Fruit fly (Drosophila melanogaster) whole organism, embryonic: Measurements from ENCODE around the gene Fie.

ENCODE experiments used
- Abd-B ChIP-seq: fragments of 200-800 bp; sonication (Bioruptor generic); optimal IDR thresholded peaks from 2 replicates; lab custom pipeline; 2018; ENCODE audit warnings: missing biosample characterization, mild to moderate bottlenecking, missing genetic modification characterization, moderate library complexity
- Ada2b ChIP-seq: fragments of 200-800 bp; sonication (Bioruptor generic); IDR thresholded peaks from 2 replicates; pipeline ENCODE4 v1.3.6; 2022; ENCODE audit warnings: missing biosample characterization, missing genetic modification characterization
- Asciz ChIP-seq: fragments of 200-800 bp; sonication (Bioruptor generic); optimal IDR thresholded peaks from 2 replicates; lab custom pipeline; 2017; ENCODE audit warnings: missing biosample characterization, mild to moderate bottlenecking, missing genetic modification characterization, missing genetic modification reagents
- Atf6 ChIP-seq: fragments of 200-800 bp; sonication (Bioruptor generic); IDR thresholded peaks from 2 replicates; pipeline ENCODE4 v1.3.6; 2022; ENCODE audit warnings: missing biosample characterization, missing genetic modification characterization
- CG10654 ChIP-seq: fragments of 200-800 bp; sonication (Bioruptor generic); optimal IDR thresholded peaks from 2 replicates; lab custom pipeline; 2016; ENCODE audit warnings: missing biosample characterization, missing genetic modification characterization
- CG11504 ChIP-seq: fragments of 200-800 bp; sonication (Bioruptor generic); optimal IDR thresholded peaks from 3 replicates; lab custom pipeline; 2019; ENCODE audit warnings: missing biosample characterization, mild to moderate bottlenecking, missing genetic modification characterization, moderate library complexity
- CG14014 ChIP-seq: fragments of 200-800 bp; sonication (Bioruptor generic); IDR thresholded peaks from 2 replicates; pipeline ENCODE4 v1.3.6; 2022; ENCODE audit warnings: missing biosample characterization, missing genetic modification characterization
- CG14860 ChIP-seq: fragments of 200-800 bp; sonication (Bioruptor generic); IDR thresholded peaks from 3 replicates; pipeline ENCODE4 v1.3.6; 2022; ENCODE audit warnings: missing biosample characterization, missing genetic modification characterization; ENCODE audit not compliant: partially characterized antibody
- CG1529 ChIP-seq: fragments of 200-800 bp; sonication (Bioruptor generic); optimal IDR thresholded peaks from 3 replicates; lab custom pipeline; 2018; ENCODE audit warnings: missing biosample characterization, missing genetic modification characterization
- CG2116 ChIP-seq: fragments of 200-800 bp; sonication (Bioruptor generic); optimal IDR thresholded peaks from 3 replicates; lab custom pipeline; 2018; ENCODE audit warnings: missing biosample characterization, mild to moderate bottlenecking, missing genetic modification characterization
- CG3726 ChIP-seq: fragments of 200-800 bp; sonication (Bioruptor generic); IDR thresholded peaks from 3 replicates; pipeline ENCODE4, ENCODE4 v1.3.6; 2022; ENCODE audit warnings: missing biosample characterization, missing genetic modification characterization
- CG4404 ChIP-seq: fragments of 200-800 bp; sonication (Bioruptor generic); IDR thresholded peaks from 2 replicates; pipeline ENCODE4 v1.3.6; 2022; ENCODE audit warnings: missing biosample characterization, missing genetic modification characterization
- CG4707 ChIP-seq: fragments of 200-800 bp; sonication (Bioruptor generic); optimal IDR thresholded peaks from 2 replicates; lab custom pipeline; 2018; ENCODE audit warnings: missing biosample characterization, mild to moderate bottlenecking, missing genetic modification characterization, moderate library complexity
- CG5180 ChIP-seq: fragments of 200-800 bp; sonication (Bioruptor generic); optimal IDR thresholded peaks from 3 replicates; lab custom pipeline; 2017; ENCODE audit warnings: missing biosample characterization, missing genetic modification characterization, mild to moderate bottlenecking, moderate library complexity, missing genetic modification reagents
- CG5245 ChIP-seq: fragments of 200-800 bp; sonication (Bioruptor generic); optimal IDR thresholded peaks from 3 replicates; lab custom pipeline; 2016; ENCODE audit warnings: missing biosample characterization, missing genetic modification characterization
- CG6254 ChIP-seq: fragments of 200-800 bp; sonication (Bioruptor generic); optimal IDR thresholded peaks from 3 replicates; lab custom pipeline; 2017; ENCODE audit warnings: mild to moderate bottlenecking, missing biosample characterization, missing genetic modification reagents, missing genetic modification characterization
- CG6791 ChIP-seq: fragments of 200-800 bp; sonication (Bioruptor generic); IDR thresholded peaks from 3 replicates; pipeline ENCODE4 v1.3.6; 2022; ENCODE audit warnings: missing biosample characterization, missing genetic modification characterization; ENCODE audit not compliant: partially characterized antibody
- CG8089 ChIP-seq: fragments of 200-800 bp; sonication (Bioruptor generic); optimal IDR thresholded peaks from 3 replicates; lab custom pipeline; 2016; ENCODE audit warnings: missing biosample characterization, missing genetic modification characterization
- CG8281 ChIP-seq: fragments of 200-800 bp; sonication (Bioruptor generic); optimal IDR thresholded peaks from 2 replicates; lab custom pipeline; 2018; ENCODE audit warnings: missing biosample characterization, mild to moderate bottlenecking, missing genetic modification characterization, moderate library complexity
- CG9215 ChIP-seq: fragments of 200-800 bp; sonication (Bioruptor generic); IDR thresholded peaks from 2 replicates; pipeline ENCODE4 v1.3.6; 2022; ENCODE audit warnings: missing biosample characterization, missing genetic modification characterization
- CG9727 ChIP-seq: fragments of 200-800 bp; sonication (Bioruptor generic); optimal IDR thresholded peaks from 3 replicates; lab custom pipeline; 2017; ENCODE audit warnings: missing biosample characterization, mild to moderate bottlenecking, missing genetic modification characterization
- Dek ChIP-seq: fragments of 200-800 bp; sonication (Bioruptor generic); optimal IDR thresholded peaks from 3 replicates; lab custom pipeline; 2019; ENCODE audit warnings: missing biosample characterization, mild to moderate bottlenecking, missing genetic modification characterization, moderate library complexity
- Drgx ChIP-seq: fragments of 200-800 bp; sonication (Bioruptor generic); IDR thresholded peaks from 2 replicates; pipeline ENCODE4 v1.3.6; 2022; ENCODE audit warnings: missing biosample characterization, missing genetic modification characterization
- Fer3 ChIP-seq: fragments of 200-800 bp; sonication (Bioruptor generic); optimal IDR thresholded peaks from 2 replicates; lab custom pipeline; 2018; ENCODE audit warnings: missing biosample characterization, mild to moderate bottlenecking, missing genetic modification characterization, moderate library complexity
- HHEX ChIP-seq: fragments of 200-800 bp; sonication (Bioruptor generic); optimal IDR thresholded peaks from 3 replicates; lab custom pipeline; 2017; ENCODE audit warnings: missing biosample characterization, mild to moderate bottlenecking, missing genetic modification characterization, missing genetic modification reagents
- HLH3B ChIP-seq: fragments of 200-800 bp; sonication (Bioruptor generic); IDR thresholded peaks from 2 replicates; pipeline ENCODE4 v1.3.6; 2022; ENCODE audit warnings: missing biosample characterization, missing genetic modification characterization
- Hsf ChIP-seq: fragments of 200-800 bp; sonication (Bioruptor generic); optimal IDR thresholded peaks from 3 replicates; lab custom pipeline; 2016; ENCODE audit warnings: missing biosample characterization, missing genetic modification characterization
- Lim3 ChIP-seq: fragments of 200-800 bp; sonication (Bioruptor generic); IDR thresholded peaks from 2 replicates; pipeline ENCODE4 v1.3.6; 2022; ENCODE audit warnings: missing biosample characterization, missing genetic modification characterization
- Meics ChIP-seq: fragments of 200-800 bp; sonication (Bioruptor generic); optimal IDR thresholded peaks from 2 replicates; lab custom pipeline; 2017; ENCODE audit warnings: missing biosample characterization, mild to moderate bottlenecking, missing genetic modification characterization
- Myb ChIP-seq: fragments of 200-800 bp; sonication (Bioruptor generic); optimal IDR thresholded peaks from 2 replicates; lab custom pipeline; 2016; ENCODE audit warnings: missing biosample characterization, missing genetic modification characterization
- Poxn ChIP-seq: fragments of 200-800 bp; sonication (Bioruptor generic); IDR thresholded peaks from 2 replicates; pipeline ENCODE4 v1.3.6; 2022; ENCODE audit warnings: missing biosample characterization, missing genetic modification characterization
- Sin3A ChIP-seq: fragments of >200 bp; optimal IDR thresholded peaks from 2 replicates; lab custom pipeline; 2018
- Six4 ChIP-seq: fragments of 200-800 bp; sonication (Bioruptor generic); optimal IDR thresholded peaks from 2 replicates; lab custom pipeline; 2016; ENCODE audit warnings: missing biosample characterization, missing genetic modification characterization
- Sox102F ChIP-seq: fragments of 200-800 bp; sonication (Bioruptor generic); optimal IDR thresholded peaks from 2 replicates; lab custom pipeline; 2018; ENCODE audit warnings: missing biosample characterization, mild to moderate bottlenecking, missing genetic modification characterization, moderate library complexity
- bsh ChIP-seq, 2 experiments: fragments of 200-800 bp; sonication (Bioruptor generic); optimal IDR thresholded peaks; 2 replicates each; lab custom pipeline; 2017 to 2018; ENCODE audit warnings: mild to moderate bottlenecking in 2 of 2, missing biosample characterization in 2 of 2, missing genetic modification characterization in 2 of 2, moderate library complexity in 1 of 2
- danr ChIP-seq: fragments of 200-800 bp; sonication (Bioruptor generic); IDR thresholded peaks from 2 replicates; pipeline ENCODE4 v1.3.6; 2022; ENCODE audit warnings: missing biosample characterization, missing genetic modification characterization
- dimm ChIP-seq: fragments of 200-800 bp; sonication (Bioruptor generic); IDR thresholded peaks from 2 replicates; pipeline ENCODE4 v1.3.6; 2022; ENCODE audit warnings: missing biosample characterization, missing genetic modification characterization
- dpn ChIP-seq, 2 experiments: fragments of 200-800 bp; sonication (Bioruptor generic); optimal IDR thresholded peaks; 3 replicates each; lab custom pipeline; 2016; ENCODE audit warnings: missing biosample characterization in 2 of 2, missing genetic modification characterization in 2 of 2
- exex ChIP-seq: fragments of 200-800 bp; sonication (Bioruptor generic); optimal IDR thresholded peaks from 4 replicates; lab custom pipeline; 2018; ENCODE audit warnings: missing biosample characterization, mild to moderate bottlenecking, missing genetic modification characterization, moderate library complexity
- fd96Cb ChIP-seq: fragments of 200-800 bp; sonication (Bioruptor generic); optimal IDR thresholded peaks from 2 replicates; lab custom pipeline; 2018; ENCODE audit warnings: missing biosample characterization, mild to moderate bottlenecking, missing genetic modification characterization, moderate library complexity
- gcm2 ChIP-seq: fragments of 200-800 bp; sonication (Bioruptor generic); optimal IDR thresholded peaks from 2 replicates; lab custom pipeline; 2016; ENCODE audit warnings: missing biosample characterization, missing genetic modification characterization
- hb ChIP-seq: fragments of 200-800 bp; sonication (Bioruptor generic); IDR thresholded peaks from 3 replicates; pipeline ENCODE4 v1.3.6; 2022; ENCODE audit warnings: missing biosample characterization, missing genetic modification characterization; ENCODE audit not compliant: partially characterized antibody
- inv ChIP-seq: fragments of 200-800 bp; sonication (Bioruptor generic); IDR thresholded peaks from 2 replicates; pipeline ENCODE4 v1.3.6; 2022; ENCODE audit warnings: missing biosample characterization, missing genetic modification characterization; ENCODE audit not compliant: partially characterized antibody
- prd ChIP-seq, 3 experiments: fragments of >200 bp in 2 of 3; fragments of 200-800 bp in 1 of 3; sonication (Bioruptor generic) in 1 of 3; optimal IDR thresholded peaks in 2 of 3; IDR thresholded peaks in 1 of 3; 2 replicates in 2 of 3; 3 replicates in 1 of 3; pipeline versions ENCODE4 v1.3.6 to Lab custom; 2017 to 2022; ENCODE audit warnings: missing biosample characterization in 1 of 3, missing genetic modification characterization in 1 of 3
- tin ChIP-seq: fragments of 200-800 bp; sonication (Bioruptor generic); optimal IDR thresholded peaks from 3 replicates; lab custom pipeline; 2016; ENCODE audit warnings: missing biosample characterization, missing genetic modification characterization
- tio ChIP-seq: fragments of 200-800 bp; sonication (Bioruptor generic); optimal IDR thresholded peaks from 2 replicates; lab custom pipeline; 2017; ENCODE audit warnings: missing biosample characterization, missing genetic modification characterization, inconsistent platforms
- toy ChIP-seq: fragments of 200-800 bp; sonication (Bioruptor generic); IDR thresholded peaks from 2 replicates; pipeline ENCODE4 v1.3.6; 2022; ENCODE audit warnings: missing biosample characterization, missing genetic modification characterization
- vvl ChIP-seq: fragments of 200-800 bp; sonication (Bioruptor generic); IDR thresholded peaks from 2 replicates; pipeline ENCODE4 v1.3.6; 2022; ENCODE audit warnings: missing biosample characterization, missing genetic modification characterization

The Fie gene

DNA sequence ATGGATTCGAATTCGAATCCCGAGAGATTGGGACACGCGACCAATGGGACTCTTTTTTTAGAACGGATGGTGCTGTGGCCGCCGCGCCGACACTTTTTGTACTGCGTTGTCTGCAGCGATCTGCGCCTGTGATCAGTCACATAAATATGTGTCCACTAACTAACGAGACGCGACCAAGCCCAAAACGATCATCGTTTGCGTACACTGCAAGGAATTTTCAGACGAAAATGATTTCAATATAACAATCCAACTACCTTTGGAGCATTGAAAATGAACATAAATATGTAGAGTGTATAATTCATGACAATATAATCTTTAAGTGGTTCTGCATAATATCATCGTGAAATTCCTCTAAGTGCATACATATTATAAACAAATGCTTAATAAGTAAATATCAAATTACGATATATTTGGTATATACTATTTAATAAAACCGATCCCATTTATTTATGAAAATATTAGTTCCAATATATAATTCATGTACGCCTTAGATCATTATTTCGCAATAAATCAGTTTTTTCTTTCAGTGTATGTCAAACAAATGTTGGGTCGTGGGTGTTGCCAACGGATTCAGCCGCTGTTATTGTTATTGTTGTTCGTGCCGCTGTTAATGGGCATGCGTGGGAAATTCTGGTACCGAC lies 43.3 kb downstream of the Fie start, which contains the start of gene Eip63F-1 (continued):
- TF ChIP-seq fd96Cb (tag; lab: Kevin White, UChicago) (peak; percentile 65), CG9215 (0 out of 2 replicates have a peak, but pooled peaks have one; percentile 34), Six4 (GFP tag; lab: Kevin White, UChicago) (peak; percentile 22), CG4707 (GFP tag; lab: Kevin White, UChicago) (no peak), Hsf (GFP tag; lab: Kevin White, UChicago) (peak; percentile 38), CG9727 (GFP tag; lab: Kevin White, UChicago) (peak; percentile 64), danr (GFP tag; lab: Robert Waterston, UW) (peak; percentile 41; the same call in 1 of the 2 replicates), CG5180 (GFP tag; lab: Kevin White, UChicago) (peak; percentile 59), toy (GFP tag; lab: Robert Waterston, UW) (no peak), CG3726 (GFP tag; lab: Robert Waterston, UW) (no peak), prd (optimal IDR thresholded peaks at IDR 0.05; lab: Kevin White, UChicago) (no peak), prd (GFP tag; IDR thresholded peaks at IDR 0.05; lab: Robert Waterston, UW) (0 out of 3 replicates have a peak, but pooled peaks have one; percentile 12), Drgx (GFP tag; lab: Robert Waterston, UW) (peak; percentile 48; the same call in 1 of the 2 replicates), Dek (tag; lab: Kevin White, UChicago) (peak; percentile 28), CG14014 (GFP tag; lab: Robert Waterston, UW) (peak; percentile 29; the same call in 1 of the 2 replicates), hb (GFP tag; lab: Robert Waterston, UW) (no peak), dimm (GFP tag; lab: Robert Waterston, UW) (no peak), CG8281 (tag; lab: Kevin White, UChicago) (peak; percentile 38), CG5245 (GFP tag; lab: Kevin White, UChicago) (peak; percentile 54), CG1529 (peak; percentile 45), CG8089 (GFP tag; lab: Kevin White, UChicago) (no peak), CG2116 (GFP tag; lab: Kevin White, UChicago) (no peak), HHEX (GFP tag; lab: Kevin White, UChicago) (peak; percentile 74), Poxn (GFP tag; lab: Robert Waterston, UW) (0 out of 2 replicates have a peak, but pooled peaks have one; percentile 7), Sox102F (GFP tag; lab: Kevin White, UChicago) (peak; percentile 81), CG14860 (no peak), bsh (GFP tag; optimal IDR thresholded peaks at IDR 0.05; lab: Kevin White, UChicago) (peak in 1 of 2 experiments; percentile 63), Myb (GFP tag; lab: Kevin White, UChicago) (no peak), exex (tag; lab: Kevin White, UChicago) (peak; percentile 11), dpn (GFP tag; optimal IDR thresholded peaks at IDR 0.05; lab: Kevin White, UChicago) (peak in 1 of 2 experiments; percentile 62), inv (no peak), CG6791 (GFP tag; lab: Robert Waterston, UW) (no peak), Abd-B (GFP tag; lab: Kevin White, UChicago) (peak; percentile 45), tio (GFP tag; lab: Kevin White, UChicago) (peak; percentile 49), HLH3B (GFP tag; lab: Robert Waterston, UW) (peak; percentile 56), gcm2 (GFP tag; lab: Kevin White, UChicago) (no peak), Sin3A (lab: Kevin White, UChicago) (no peak), CG4404 (GFP tag; lab: Robert Waterston, UW) (peak; percentile 19; the same call in 1 of the 2 replicates), Meics (peak; percentile 78), tin (GFP tag; lab: Kevin White, UChicago) (peak; percentile 55), CG10654 (GFP tag; lab: Kevin White, UChicago) (peak; percentile 63), Fer3 (tag; lab: Kevin White, UChicago) (peak; percentile 61), Atf6 (GFP tag; lab: Robert Waterston, UW) (peak; percentile 67), Ada2b (peak; percentile 35; the same call in 1 of the 2 replicates), CG6254 (GFP tag; lab: Kevin White, UChicago) (peak; percentile 28), CG11504 (tag; lab: Kevin White, UChicago) (peak; percentile 86), vvl (GFP tag; lab: Robert Waterston, UW) (peak; percentile 52), Lim3 (GFP tag; lab: Robert Waterston, UW) (0 out of 2 replicates have a peak, but pooled peaks have one; percentile 18), Asciz (GFP tag; lab: Kevin White, UChicago) (peak; percentile 63)
